Worm (Caenorhabditis elegans) whole organism, midembryonic: ENCODE data around the gene C54D10.4.
A peak's percentile ranks its signal among the peaks of the same experiment; 100 is the strongest.

Experiments
- T22C8.4 ChIP-seq: fragments of 200-800 bp; sonication (Bioruptor generic); IDR thresholded peaks from 2 replicates; pipeline ENCODE4 v1.3.6; 2022; ENCODE audit warnings: missing genetic modification characterization, missing compliant biosample characterization
- cog-1 ChIP-seq: sonication (generic microtip); optimal IDR thresholded peaks from 2 replicates; lab custom pipeline; 2016; ENCODE audit warnings: missing genetic modification characterization, missing compliant biosample characterization
- flt-1 ChIP-seq: fragments of 200-800 bp; sonication (Bioruptor generic); IDR thresholded peaks from 2 replicates; pipeline ENCODE4 v1.3.6; 2022; ENCODE audit warnings: missing genetic modification characterization, missing compliant biosample characterization
- klf-2 ChIP-seq: fragments of 200-800 bp; sonication (Bioruptor generic); conservative IDR thresholded peaks from 2 replicates; pipeline ENCODE4 v1.3.6; 2022; ENCODE audit warnings: missing genetic modification reagents, missing genetic modification characterization, missing compliant biosample characterization
- med-1 ChIP-seq: sonication (generic microtip); optimal IDR thresholded peaks from 2 replicates; lab custom pipeline; 2017; ENCODE audit warnings: missing genetic modification characterization, mild to moderate bottlenecking, missing compliant biosample characterization, antibody characterized with exemption, missing genetic modification reagents; ENCODE audit not compliant: insufficient read depth
- ref-1 ChIP-seq: fragments of 200-800 bp; sonication (Bioruptor generic); conservative IDR thresholded peaks from 2 replicates; pipeline ENCODE4 v1.3.6; 2022; ENCODE audit warnings: missing genetic modification reagents, missing genetic modification characterization, missing compliant biosample characterization
- tab-1 ChIP-seq: fragments of 200-800 bp; sonication (Bioruptor generic); IDR thresholded peaks from 2 replicates; pipeline ENCODE4 v1.3.6; 2022; ENCODE audit warnings: missing genetic modification characterization, missing compliant biosample characterization
- ztf-23 ChIP-seq: fragments of 200-800 bp; sonication (Bioruptor generic); IDR thresholded peaks from 2 replicates; pipeline ENCODE4 v1.3.6; 2022; ENCODE audit warnings: missing genetic modification reagents, missing genetic modification characterization, missing compliant biosample characterization
- ztf-29 ChIP-seq: fragments of 200-800 bp; sonication (Bioruptor generic); IDR thresholded peaks from 2 replicates; pipeline ENCODE4 v1.3.6; 2022; ENCODE audit warnings: missing genetic modification reagents, missing genetic modification characterization, missing compliant biosample characterization

The C54D10.4 gene

DNA sequence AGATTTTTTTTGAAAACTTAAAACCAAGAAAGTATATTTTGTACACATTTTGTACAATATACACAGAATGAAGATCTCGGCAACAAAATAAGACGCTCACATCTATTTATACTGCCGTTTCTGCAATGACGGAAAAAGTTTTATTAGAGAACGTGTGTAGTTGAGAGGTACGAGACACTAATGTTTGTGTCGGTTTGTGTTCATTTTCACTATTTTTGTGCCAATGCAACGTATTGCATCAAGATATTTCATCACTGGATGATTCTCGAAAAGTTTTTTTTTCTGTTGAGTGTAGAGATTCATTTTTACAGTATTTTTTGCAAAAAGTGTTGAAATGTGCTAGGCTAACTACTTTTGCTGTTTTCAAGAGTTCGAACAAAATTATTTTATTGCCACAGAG is 11.7 kb downstream of the C54D10.4 start:
- no peak for TF ChIP-seq ztf-29 (GFP tag; lab: Robert Waterston, UW)
- TF ChIP-seq flt-1 (GFP tag; lab: Robert Waterston, UW) = no peak
- TF ChIP-seq ref-1 (GFP tag; lab: Robert Waterston, UW) = no peak
- no peak for TF ChIP-seq ztf-23 (GFP tag; lab: Robert Waterston, UW)
- TF ChIP-seq cog-1 (tag; lab: Kevin White, UChicago) = no peak
- no peak for TF ChIP-seq tab-1
- TF ChIP-seq T22C8.4 (GFP tag; lab: Robert Waterston, UW) = no peak
- no peak for TF ChIP-seq med-1
- no peak for TF ChIP-seq klf-2 (GFP tag; lab: Robert Waterston, UW)

DNA sequence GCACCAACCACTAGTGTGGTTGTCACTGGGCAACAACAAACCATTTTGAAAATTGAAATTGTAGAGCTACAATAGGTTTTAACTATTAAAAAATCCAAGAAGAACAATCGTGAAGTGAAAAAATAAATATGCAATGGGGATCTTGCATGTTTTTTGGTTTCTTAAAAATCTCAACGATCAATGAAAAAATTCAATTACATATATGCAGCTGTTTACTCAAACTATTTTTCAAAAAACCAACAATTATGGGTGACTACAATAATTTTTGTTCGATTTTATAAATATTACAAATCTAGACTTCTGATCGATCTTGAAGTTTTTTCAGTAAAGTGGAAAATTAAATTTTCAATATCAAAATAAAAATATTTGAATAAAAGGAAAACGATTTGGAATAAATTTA is 12.2 kb downstream of the C54D10.4 start, which contains the start of gene cdr-4:
Gene cdr-4, minus strand, starts transcription at position 101 of the 400 bp plus-strand sequence.
- TF ChIP-seq ztf-29 (GFP tag; lab: Robert Waterston, UW) = no peak
- no peak for TF ChIP-seq klf-2 (GFP tag; lab: Robert Waterston, UW)
- TF ChIP-seq flt-1 (GFP tag; lab: Robert Waterston, UW) = no peak
- no peak for TF ChIP-seq med-1
- no peak for TF ChIP-seq T22C8.4 (GFP tag; lab: Robert Waterston, UW)
- TF ChIP-seq tab-1 = no peak
- TF ChIP-seq ref-1 (GFP tag; lab: Robert Waterston, UW) = no peak

DNA sequence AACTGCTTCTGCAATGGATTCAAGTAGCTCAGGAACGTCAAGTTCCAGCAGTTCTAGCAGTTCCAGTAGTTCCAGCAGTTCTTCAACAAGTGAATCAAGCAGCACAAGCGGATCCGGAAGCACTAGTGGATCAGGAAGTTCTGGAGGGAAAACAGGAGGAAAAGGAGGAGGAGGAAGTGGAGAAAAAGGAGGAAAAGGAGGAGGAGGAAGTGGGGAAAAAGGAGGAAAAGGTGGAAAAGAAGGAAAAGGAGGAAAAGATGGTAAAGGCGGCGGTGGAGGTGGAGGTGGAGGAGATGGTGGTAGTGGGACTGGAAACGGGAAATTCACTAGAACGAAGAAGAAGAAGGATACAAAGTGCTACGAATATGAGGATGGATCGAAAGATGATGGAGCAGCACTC is 14.2 kb downstream of the C54D10.4 start:
- TF ChIP-seq klf-2 (GFP tag; lab: Robert Waterston, UW) (0 out of 2 replicates have a peak, but pooled peaks have one; percentile 14), tab-1 (no peak)

DNA sequence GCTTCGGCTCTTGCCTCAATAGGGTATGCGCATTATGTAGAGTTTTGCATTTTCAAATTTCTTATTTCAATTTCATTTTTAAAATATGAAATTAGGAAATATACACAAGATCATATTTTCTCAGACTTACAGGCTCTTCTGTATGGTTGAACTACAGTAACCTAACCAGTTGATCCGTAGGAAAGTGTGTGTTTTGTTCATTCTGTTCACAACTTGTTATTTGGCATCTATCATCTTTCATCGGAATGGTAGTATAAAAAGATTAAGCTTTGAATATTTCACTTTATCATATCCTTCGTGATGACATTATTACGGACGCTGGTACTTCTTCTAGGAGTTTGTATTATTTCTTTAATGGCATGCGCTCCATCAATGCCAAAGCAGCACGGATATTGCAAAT is 14.8 kb downstream of the C54D10.4 start, which contains the start of gene K01D12.10:
Gene K01D12.10, plus strand, starts transcription at position 301 of the 400 bp plus-strand sequence.
- TF ChIP-seq ref-1 (GFP tag; lab: Robert Waterston, UW) (no peak), tab-1 (no peak), ztf-29 (GFP tag; lab: Robert Waterston, UW) (no peak)

DNA sequence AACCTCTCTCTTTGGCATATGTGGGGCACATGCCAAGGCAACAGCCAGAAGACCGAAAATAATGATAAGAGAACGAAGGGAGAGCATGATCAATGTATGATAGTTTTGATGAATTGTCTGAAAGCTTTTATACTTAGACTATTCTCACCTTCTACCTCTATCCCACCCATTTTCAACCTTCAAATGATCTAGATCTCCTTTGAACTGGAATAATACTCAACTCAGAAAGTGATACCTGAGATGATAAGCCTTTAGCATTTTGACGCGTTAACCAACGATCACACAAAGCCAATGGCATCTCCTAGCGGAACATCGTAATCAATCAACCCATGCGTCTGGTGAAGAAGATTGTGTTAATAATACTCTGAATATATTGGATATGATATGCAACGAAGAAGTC is 16.2 kb downstream of the C54D10.4 start, which contains the start of gene K01D12.9:
Gene K01D12.9, minus strand, starts transcription at position 101 of the 400 bp plus-strand sequence.
- no peak for TF ChIP-seq tab-1

DNA sequence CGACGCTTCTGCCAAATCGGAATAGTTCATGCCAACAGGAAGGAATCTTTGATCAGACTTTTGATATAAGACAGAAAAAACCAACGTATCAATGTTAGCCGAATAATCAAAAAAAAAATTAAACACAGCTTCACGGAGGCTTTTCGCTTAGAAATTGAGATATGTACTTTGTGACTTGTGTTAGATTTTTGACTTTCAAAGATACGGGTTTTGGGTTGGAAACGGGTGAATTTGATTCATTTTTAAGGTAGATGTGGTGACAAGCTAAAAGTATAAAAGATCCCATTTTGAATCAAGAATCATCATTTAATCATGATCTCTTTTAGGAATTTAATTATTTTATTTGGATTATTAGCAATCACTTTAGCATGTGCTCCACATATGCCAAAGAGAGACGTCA is 18.4 kb downstream of the C54D10.4 start, which contains the start of gene K01D12.8:
Gene K01D12.8, plus strand, starts transcription at position 301 of the 400 bp plus-strand sequence.
- TF ChIP-seq T22C8.4 (GFP tag; lab: Robert Waterston, UW) = no peak
- TF ChIP-seq ztf-29 (GFP tag; lab: Robert Waterston, UW) = no peak
- no peak for TF ChIP-seq flt-1 (GFP tag; lab: Robert Waterston, UW)
- no peak for TF ChIP-seq ref-1 (GFP tag; lab: Robert Waterston, UW)
- TF ChIP-seq med-1 = no peak
- no peak for TF ChIP-seq tab-1
- TF ChIP-seq cog-1 (tag; lab: Kevin White, UChicago) = no peak
- TF ChIP-seq ztf-23 (GFP tag; lab: Robert Waterston, UW) = no peak

DNA sequence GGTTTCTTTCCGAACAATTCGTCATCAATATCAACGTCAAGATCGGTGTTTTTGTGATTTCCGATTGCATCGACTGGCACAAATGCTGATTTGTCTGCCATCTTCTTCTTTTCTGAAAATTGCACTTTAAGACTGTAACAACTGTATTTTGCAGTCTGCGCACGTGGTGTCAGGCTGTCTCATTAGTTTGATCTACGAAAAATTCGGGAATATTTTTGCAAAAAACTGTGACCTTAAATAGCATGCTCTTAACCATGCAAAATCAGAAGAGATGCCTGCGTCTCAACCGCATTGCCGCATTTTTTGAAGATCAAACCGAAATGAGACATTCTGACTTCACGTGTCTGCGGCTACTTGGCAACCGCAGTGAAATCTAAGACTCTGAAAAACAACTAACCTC is 19.4 kb downstream of the C54D10.4 start, which contains the start of gene K01D12.7:
Gene K01D12.7, minus strand, starts transcription at position 101 of the 400 bp plus-strand sequence.
- TF ChIP-seq klf-2 (GFP tag; lab: Robert Waterston, UW) (no peak), tab-1 (no peak), cog-1 (tag; lab: Kevin White, UChicago) (no peak), ztf-29 (GFP tag; lab: Robert Waterston, UW) (no peak), T22C8.4 (GFP tag; lab: Robert Waterston, UW) (no peak), med-1 (no peak)

DNA sequence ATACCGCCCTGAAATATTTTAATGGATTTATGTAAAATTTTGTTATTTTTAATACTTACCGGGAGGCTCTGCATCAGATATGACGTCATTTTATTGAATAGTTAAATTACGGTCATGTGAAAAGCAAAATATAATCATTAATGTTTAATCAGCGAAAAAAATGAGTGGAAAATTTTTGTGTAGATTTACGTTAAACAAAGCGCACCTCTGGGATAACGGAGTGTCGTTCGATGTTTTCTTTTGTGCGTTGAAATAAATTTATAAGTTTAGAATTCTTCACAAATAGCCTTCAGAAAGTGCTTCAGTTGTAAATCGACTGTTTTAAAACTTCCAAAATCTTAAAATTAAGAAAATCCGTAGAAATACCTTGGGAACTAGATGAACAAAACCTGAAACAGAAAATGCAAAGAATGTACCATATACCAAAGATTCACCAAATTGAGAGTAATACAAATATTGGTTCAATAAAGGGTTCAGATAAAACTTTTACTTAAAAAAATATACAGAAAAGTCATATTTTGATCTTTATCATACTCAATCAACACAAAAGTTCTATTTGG is 20.0 kb downstream of the C54D10.4 start, which contains the start of the genes K01D12.20 and miga-1:
Gene K01D12.20, minus strand, starts transcription at position 138 of the 560 bp plus-strand sequence.
Gene miga-1, minus strand, starts transcription at position 183 of the 560 bp plus-strand sequence.
- TF ChIP-seq ztf-29 (GFP tag; lab: Robert Waterston, UW) = no peak
- no peak for TF ChIP-seq ztf-23 (GFP tag; lab: Robert Waterston, UW)
- no peak for TF ChIP-seq tab-1
- no peak for TF ChIP-seq ref-1 (GFP tag; lab: Robert Waterston, UW)
- TF ChIP-seq flt-1 (GFP tag; lab: Robert Waterston, UW) = no peak
- no peak for TF ChIP-seq T22C8.4 (GFP tag; lab: Robert Waterston, UW)
- no peak for TF ChIP-seq med-1
- TF ChIP-seq klf-2 (GFP tag; lab: Robert Waterston, UW) = no peak
- TF ChIP-seq cog-1 (tag; lab: Kevin White, UChicago) = no peak

DNA sequence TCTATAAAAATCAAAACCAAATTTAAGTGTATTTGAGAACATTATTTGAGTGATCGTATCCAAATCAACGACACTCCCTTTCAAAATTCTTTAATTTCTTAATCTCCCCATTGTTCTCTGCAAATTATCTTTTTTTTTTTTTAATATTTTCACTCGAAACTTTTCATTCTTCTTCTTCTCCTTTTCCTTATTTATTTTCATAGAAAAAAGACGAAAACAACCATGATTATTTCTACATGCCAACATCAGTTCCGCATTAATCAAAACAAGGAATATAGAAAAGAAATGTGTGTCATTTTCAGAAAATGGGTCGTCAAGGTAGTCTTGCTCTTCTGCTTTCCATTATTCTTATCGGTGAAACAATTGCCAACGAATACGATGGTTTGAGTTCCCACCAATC is 23.2 kb downstream of the C54D10.4 start, which contains the start of gene K01D12.5:
Gene K01D12.5, plus strand, starts transcription at position 301 of the 400 bp plus-strand sequence.
- TF ChIP-seq ztf-29 (GFP tag; lab: Robert Waterston, UW) (no peak), klf-2 (GFP tag; lab: Robert Waterston, UW) (no peak), med-1 (no peak)

DNA sequence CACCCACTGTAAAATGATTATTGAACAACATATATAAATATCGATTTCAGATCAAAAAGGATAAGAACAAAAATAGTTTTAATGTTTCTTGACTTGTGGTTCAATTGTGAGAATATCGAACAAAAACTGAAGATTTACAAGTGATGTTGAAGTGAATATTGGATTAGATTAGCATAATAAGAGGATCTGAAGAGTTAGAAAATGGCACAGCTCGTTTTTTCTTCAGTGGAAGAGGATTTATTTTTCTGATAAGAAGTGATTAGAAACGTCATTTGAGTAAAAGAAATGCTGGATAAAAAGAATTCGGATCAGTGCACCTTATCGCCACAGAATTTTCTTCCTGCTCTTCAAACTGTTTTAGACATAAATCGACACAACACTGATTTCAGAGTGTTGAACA is 25.0 kb downstream of the C54D10.4 start, which contains the start of gene twk-14:
Gene twk-14, minus strand, starts transcription at position 8 of the 400 bp plus-strand sequence.
- TF ChIP-seq klf-2 (GFP tag; lab: Robert Waterston, UW) (no peak), flt-1 (GFP tag; lab: Robert Waterston, UW) (no peak), ref-1 (GFP tag; lab: Robert Waterston, UW) (no peak), ztf-29 (GFP tag; lab: Robert Waterston, UW) (no peak), cog-1 (tag; lab: Kevin White, UChicago) (no peak), T22C8.4 (GFP tag; lab: Robert Waterston, UW) (no peak), ztf-23 (GFP tag; lab: Robert Waterston, UW) (no peak)
